Worm (Caenorhabditis elegans): Measurements from ENCODE around the gene F38H4.3.

Gene F38H4.3

DNA sequence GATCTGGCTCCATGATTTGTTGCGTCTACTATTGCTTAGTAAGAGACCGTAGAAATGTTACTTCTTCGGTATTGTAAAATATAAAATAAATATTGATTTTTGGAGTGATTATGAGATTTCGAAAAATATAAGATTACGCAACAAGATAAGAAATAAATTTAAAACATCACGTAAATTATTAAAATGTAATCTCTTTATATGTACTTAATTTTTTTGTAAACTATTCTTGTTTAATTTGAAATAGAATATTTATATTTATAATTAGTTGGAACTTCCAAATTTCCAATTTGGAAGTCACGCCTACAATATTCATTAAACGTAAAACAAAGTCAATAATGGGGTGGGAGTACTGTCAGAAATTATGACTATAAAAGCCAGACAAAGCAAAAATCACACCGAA, 8.8 kb upstream of the F38H4.3 start, which contains the start of gene M117.4:
Gene M117.4 (minus strand): TSS at position 101 of the 400 bp plus-strand sequence.
- TF ChIP-seq F13C5.2 (tag; optimal IDR thresholded peaks at IDR 0.05) (no peak), aly-1 (tag; optimal IDR thresholded peaks at IDR 0.05) (no peak), ceh-13 (GFP tag; optimal IDR thresholded peaks at IDR 0.05) (no peak)

DNA sequence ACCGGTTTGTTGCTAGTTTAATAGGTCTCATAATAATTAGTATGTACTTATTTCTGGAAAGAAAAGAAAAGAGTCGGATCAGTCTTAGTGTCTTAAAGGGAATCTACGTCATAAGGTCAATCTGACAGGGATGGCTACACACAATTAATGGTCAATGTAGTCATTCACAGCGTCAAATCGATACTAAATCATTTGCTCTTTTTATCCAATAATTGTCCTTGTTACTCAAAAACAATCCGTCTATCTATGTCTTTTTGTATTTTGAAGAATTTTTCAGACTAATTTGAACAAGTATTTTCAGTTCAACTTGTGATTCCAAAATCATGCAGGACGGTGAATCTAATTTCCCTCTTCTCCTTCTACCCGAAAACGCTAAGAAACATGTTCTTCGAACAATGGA, 3.6 kb upstream of the F38H4.3 start, which contains the start of gene fbxb-3:
Gene fbxb-3 (plus strand): TSS at position 301 of the 400 bp plus-strand sequence.
- no peak for TF ChIP-seq tbx-37 (GFP tag; conservative IDR thresholded peaks at IDR 0.05)
- no peak for TF ChIP-seq sea-1 (GFP tag; conservative IDR thresholded peaks at IDR 0.05)

DNA sequence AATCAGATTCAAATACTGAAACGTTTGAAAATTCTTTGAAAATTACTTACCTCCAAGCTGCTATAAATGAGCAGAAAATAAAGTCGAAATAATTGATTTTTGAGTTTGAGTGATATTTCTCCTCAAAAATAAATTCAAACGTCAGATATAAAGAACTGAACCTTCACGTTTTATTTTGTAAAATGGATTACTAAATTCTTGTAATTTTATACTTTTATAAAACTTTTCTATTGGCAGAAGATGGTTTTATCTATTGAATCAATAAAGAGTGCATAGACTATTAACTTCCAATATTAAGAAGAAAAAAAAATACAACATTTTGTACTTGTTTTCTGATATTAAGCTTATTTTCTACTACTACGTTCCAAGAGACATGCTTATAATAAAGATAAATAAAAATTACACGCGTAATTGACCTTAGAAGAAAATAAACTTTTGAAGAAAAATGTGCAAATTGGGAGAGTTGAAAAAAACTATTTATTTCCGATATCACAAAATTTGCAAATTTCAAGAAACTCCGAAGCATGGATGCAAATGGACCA, 5.6 kb downstream of the F38H4.3 start, which contains the start of the genes F38H4.6 and F38H4.4:
Gene F38H4.6 (minus strand): TSS at position 101 of the 542 bp plus-strand sequence.
Gene F38H4.4 (plus strand): TSS at position 492 of the 542 bp plus-strand sequence.
- no peak for TF ChIP-seq tbx-37 (GFP tag; conservative IDR thresholded peaks at IDR 0.05)
- TF ChIP-seq ceh-13 (GFP tag; optimal IDR thresholded peaks at IDR 0.05): no peak
- no peak for TF ChIP-seq scrt-1 (GFP tag; IDR thresholded peaks at IDR 0.05)
- no peak for TF ChIP-seq hmbx-1 (tag; optimal IDR thresholded peaks at IDR 0.05)
- no peak for TF ChIP-seq B0310.2 (tag; optimal IDR thresholded peaks at IDR 0.05)
- no peak for TF ChIP-seq ama-1 (optimal IDR thresholded peaks at IDR 0.05)
- no peak for TF ChIP-seq F13C5.2 (tag; optimal IDR thresholded peaks at IDR 0.05)
- TF ChIP-seq pes-1 (GFP tag; IDR thresholded peaks at IDR 0.05): no peak
- no peak for TF ChIP-seq hmg-4 (GFP tag; optimal IDR thresholded peaks at IDR 0.05)
- TF ChIP-seq flt-1 (GFP tag; IDR thresholded peaks at IDR 0.05): no peak
- no peak for TF ChIP-seq hnd-1 (tag; optimal IDR thresholded peaks at IDR 0.05)
- no peak for TF ChIP-seq ceh-36 (tag; optimal IDR thresholded peaks at IDR 0.05)
- no peak for TF ChIP-seq tra-4 (tag; optimal IDR thresholded peaks at IDR 0.05)
- no peak for TF ChIP-seq aly-1 (tag; optimal IDR thresholded peaks at IDR 0.05)
- no peak for TF ChIP-seq ets-7 (tag; optimal IDR thresholded peaks at IDR 0.05)
- TF ChIP-seq tbx-11 (GFP tag; IDR thresholded peaks at IDR 0.05): no peak
- no peak for TF ChIP-seq sea-1 (GFP tag; conservative IDR thresholded peaks at IDR 0.05)

DNA sequence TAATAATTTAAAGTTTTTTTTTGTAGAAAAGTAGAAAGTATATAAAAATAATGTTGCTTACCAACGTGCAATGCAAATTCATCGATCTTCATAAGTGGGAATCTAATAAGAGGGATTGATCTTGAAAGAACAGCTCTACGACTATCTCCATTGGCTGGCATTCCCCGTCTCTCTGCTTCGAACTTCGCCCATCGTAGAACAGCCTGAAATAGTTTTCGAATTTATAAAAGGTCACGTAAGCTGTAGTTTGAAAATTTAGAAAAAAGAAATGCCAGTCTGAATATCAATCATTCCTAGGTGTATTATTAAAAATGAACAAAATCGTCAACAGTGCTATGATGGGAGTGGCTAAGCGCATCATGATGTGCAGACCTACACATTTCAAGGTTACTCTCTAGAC, 9.7 kb downstream of the F38H4.3 start, which contains the start of gene F38H4.5:
Gene F38H4.5 (plus strand): TSS at position 301 of the 400 bp plus-strand sequence.
- TF ChIP-seq pes-1 (GFP tag; IDR thresholded peaks at IDR 0.05) (no peak), tbx-37 (GFP tag; conservative IDR thresholded peaks at IDR 0.05) (no peak), F13C5.2 (tag; optimal IDR thresholded peaks at IDR 0.05) (no peak), sea-1 (GFP tag; conservative IDR thresholded peaks at IDR 0.05) (no peak), ets-7 (tag; optimal IDR thresholded peaks at IDR 0.05) (no peak), ama-1 (optimal IDR thresholded peaks at IDR 0.05) (no peak), ceh-36 (tag; optimal IDR thresholded peaks at IDR 0.05) (no peak), hnd-1 (tag; optimal IDR thresholded peaks at IDR 0.05) (no peak), scrt-1 (GFP tag; IDR thresholded peaks at IDR 0.05) (no peak), tra-4 (tag; optimal IDR thresholded peaks at IDR 0.05) (no peak), B0310.2 (tag; optimal IDR thresholded peaks at IDR 0.05) (no peak), flt-1 (GFP tag; IDR thresholded peaks at IDR 0.05) (no peak), tbx-11 (GFP tag; IDR thresholded peaks at IDR 0.05) (no peak), hmbx-1 (tag; optimal IDR thresholded peaks at IDR 0.05) (no peak), aly-1 (tag; optimal IDR thresholded peaks at IDR 0.05) (no peak), ceh-13 (GFP tag; optimal IDR thresholded peaks at IDR 0.05) (no peak), hmg-4 (GFP tag; optimal IDR thresholded peaks at IDR 0.05) (no peak)

DNA sequence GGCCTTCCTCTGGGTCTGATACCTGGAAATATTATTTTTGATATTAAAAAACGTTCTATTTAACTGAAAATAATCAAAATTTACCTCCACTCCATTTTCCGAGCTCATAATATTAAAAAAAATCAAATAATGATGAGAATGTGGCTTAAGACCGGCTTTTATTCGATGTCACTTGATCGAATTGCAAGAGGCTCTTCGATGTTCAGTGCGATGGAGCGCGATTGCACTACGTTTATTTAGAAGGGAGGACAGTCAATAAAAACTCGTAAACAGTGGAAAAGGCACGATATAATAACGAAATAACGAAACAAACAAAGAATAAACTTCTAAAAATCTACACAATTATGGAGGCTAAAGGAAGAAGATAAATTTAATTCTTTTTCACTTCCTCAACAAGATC, 12.6 kb downstream of the F38H4.3 start, which contains the start of gene tag-30:
Gene tag-30 (minus strand): TSS at position 383 of the 400 bp plus-strand sequence.
- no peak for TF ChIP-seq flt-1 (GFP tag; IDR thresholded peaks at IDR 0.05)
- TF ChIP-seq aly-1 (tag; optimal IDR thresholded peaks at IDR 0.05): no peak
- no peak for TF ChIP-seq pes-1 (GFP tag; IDR thresholded peaks at IDR 0.05)
- no peak for TF ChIP-seq hmbx-1 (tag; optimal IDR thresholded peaks at IDR 0.05)
- no peak for TF ChIP-seq F13C5.2 (tag; optimal IDR thresholded peaks at IDR 0.05)
- TF ChIP-seq hnd-1 (tag; optimal IDR thresholded peaks at IDR 0.05): no peak
- TF ChIP-seq ceh-13 (GFP tag; optimal IDR thresholded peaks at IDR 0.05): no peak
- no peak for TF ChIP-seq ets-7 (tag; optimal IDR thresholded peaks at IDR 0.05)
- TF ChIP-seq sea-1 (GFP tag; conservative IDR thresholded peaks at IDR 0.05): no peak
- TF ChIP-seq ama-1 (optimal IDR thresholded peaks at IDR 0.05): no peak
- TF ChIP-seq tbx-37 (GFP tag; conservative IDR thresholded peaks at IDR 0.05): no peak
- no peak for TF ChIP-seq B0310.2 (tag; optimal IDR thresholded peaks at IDR 0.05)
- no peak for TF ChIP-seq hmg-4 (GFP tag; optimal IDR thresholded peaks at IDR 0.05)
- no peak for TF ChIP-seq tra-4 (tag; optimal IDR thresholded peaks at IDR 0.05)
- TF ChIP-seq tbx-11 (GFP tag; IDR thresholded peaks at IDR 0.05): no peak

DNA sequence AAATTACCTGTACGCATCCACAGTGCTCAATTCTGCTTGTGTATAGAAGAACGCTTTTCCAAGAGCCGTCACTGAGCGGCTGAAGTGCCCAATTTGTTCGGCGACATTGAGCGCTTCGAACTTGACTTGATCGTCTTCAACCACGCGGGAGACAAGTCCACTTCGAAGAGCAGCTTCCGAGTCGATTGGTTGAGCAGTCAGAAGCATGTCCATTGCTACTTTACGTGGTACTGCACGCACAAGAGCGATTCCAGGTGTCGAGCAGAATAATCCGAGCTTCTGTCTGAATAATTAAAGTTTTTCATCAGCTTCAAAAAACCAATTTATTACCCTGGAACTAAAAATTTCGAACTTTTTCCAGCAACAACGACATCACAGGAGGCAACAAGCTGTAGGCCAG, 13.2 kb downstream of the F38H4.3 start:
- TF ChIP-seq F13C5.2 (tag; optimal IDR thresholded peaks at IDR 0.05) (no peak), ceh-13 (GFP tag; optimal IDR thresholded peaks at IDR 0.05) (no peak), hnd-1 (tag; optimal IDR thresholded peaks at IDR 0.05) (no peak), tbx-37 (GFP tag; conservative IDR thresholded peaks at IDR 0.05) (no peak)

DNA sequence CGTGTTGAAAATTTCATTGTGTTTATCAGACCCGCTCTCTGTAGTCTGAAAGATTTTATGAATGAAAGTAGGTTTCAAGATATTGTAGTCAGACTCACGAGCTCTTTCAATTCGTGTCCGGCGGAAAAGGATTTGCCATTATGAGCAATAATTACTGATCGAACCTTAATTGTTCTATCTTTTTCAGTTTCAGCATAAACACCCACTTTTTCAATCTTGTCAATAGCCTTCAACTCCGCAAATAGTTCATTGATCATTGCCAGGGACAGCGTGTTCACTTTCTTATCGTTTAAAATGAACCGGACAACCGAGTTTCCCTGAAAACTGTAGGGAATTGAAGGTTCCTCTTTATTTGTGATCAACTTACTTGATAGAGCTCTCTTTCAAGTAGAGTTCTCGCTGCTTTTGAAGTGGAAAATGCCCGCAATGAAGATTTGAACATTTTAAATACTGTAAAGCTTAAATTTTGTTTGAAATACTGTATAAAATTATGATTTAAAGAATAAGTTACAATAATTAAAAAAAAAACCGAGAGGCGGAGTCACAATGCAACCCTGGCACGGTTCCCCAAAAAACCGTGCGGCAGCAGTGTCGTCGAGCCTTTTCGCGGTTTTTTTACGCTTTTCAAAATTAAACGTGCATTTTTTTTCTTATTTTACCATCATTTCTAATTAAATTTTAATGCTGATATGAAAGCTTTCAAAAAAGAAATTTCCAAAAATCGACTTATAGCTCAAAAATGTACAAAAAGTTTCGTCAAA, 13.9 kb downstream of the F38H4.3 start, which contains the start of gene ech-2:
Gene ech-2 (minus strand): TSS at position 452 of the 761 bp plus-strand sequence.
- TF ChIP-seq sea-1 (GFP tag; conservative IDR thresholded peaks at IDR 0.05) (no peak), ama-1 (optimal IDR thresholded peaks at IDR 0.05) (no peak), hnd-1 (tag; optimal IDR thresholded peaks at IDR 0.05) (no peak), scrt-1 (GFP tag; IDR thresholded peaks at IDR 0.05) (no peak), flt-1 (GFP tag; IDR thresholded peaks at IDR 0.05) (no peak)

Measured in whole organism, early embryonic.